Comparison of ENCODE assay signal across 5 fruit fly cellular contexts in the genomic region with DNA sequence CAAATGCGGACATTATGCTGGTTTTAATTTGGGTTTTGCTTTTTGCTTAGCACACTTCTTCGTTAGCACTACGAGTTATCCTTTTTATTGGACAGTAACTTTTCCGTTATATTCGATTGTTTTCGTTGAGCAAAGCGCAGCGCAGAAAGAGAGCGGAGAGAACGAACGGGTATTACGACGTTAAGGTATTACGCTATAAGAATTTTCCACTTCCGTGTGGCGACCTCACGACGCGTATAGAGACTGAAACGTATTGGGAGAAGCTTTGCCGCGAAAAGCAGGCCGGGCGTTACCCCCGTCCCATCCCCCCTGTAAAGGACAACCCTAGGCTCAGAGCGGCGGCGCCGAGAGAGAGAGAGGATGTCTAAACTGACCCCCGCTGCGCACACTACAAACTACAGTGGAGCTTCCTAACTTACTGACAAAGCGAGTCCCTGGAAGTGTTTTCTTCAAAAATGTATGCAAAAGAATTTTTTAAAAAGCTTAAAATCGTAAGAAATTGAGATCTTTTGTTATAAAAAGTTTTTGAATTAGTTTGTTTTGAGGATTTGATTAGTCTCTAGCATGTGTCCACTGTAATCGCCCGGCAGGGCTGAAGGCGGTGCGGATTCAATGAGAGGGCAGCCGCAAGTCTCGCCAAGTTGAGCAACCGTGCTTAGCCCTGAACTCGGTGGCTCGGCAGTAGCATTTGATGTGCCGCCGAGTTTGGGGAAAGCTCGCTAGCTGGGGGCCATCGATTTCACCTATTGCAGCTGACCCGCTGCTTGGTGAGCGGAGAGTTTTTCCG.
TF ChIP-seq lines count a peak whose summit lies in the region.

No protein-coding gene starts in this region.

TF ChIP-seq in whole organism, adult, 20 proteins besides CTCF, POLR2A, EP300 and RAD21 (continued from another document):
- TF ChIP-seq toe (GFP tag; optimal IDR thresholded peaks at IDR 0.05; lab: Kevin White, UChicago) (peak; percentile 93), Clk (GFP tag; optimal IDR thresholded peaks at IDR 0.05; lab: Kevin White, UChicago) (peak; percentile 95), CG7045 (GFP tag; optimal IDR thresholded peaks at IDR 0.05; lab: Kevin White, UChicago) (peak; percentile 97), CG11617 (GFP tag; optimal IDR thresholded peaks at IDR 0.05; lab: Kevin White, UChicago) (peak; percentile 88), Hr96 (GFP tag; optimal IDR thresholded peaks at IDR 0.05; lab: Kevin White, UChicago) (peak; percentile 93)
TF ChIP-seq in whole organism, adult: peak in this region for 18.

TF ChIP-seq in whole organism, embryonic, 481 proteins besides CTCF, POLR2A, EP300 and RAD21 (continued from another document and continues in another):
- TF ChIP-seq zfh1 (GFP tag; IDR thresholded peaks at IDR 0.05; lab: Robert Waterston, UW), result peak; percentile 95
- TF ChIP-seq CG9215 (GFP tag; IDR thresholded peaks at IDR 0.05; lab: Robert Waterston, UW), result peak; percentile 95
- peak; percentile 94 for TF ChIP-seq repo (GFP tag; optimal IDR thresholded peaks at IDR 0.05; lab: Kevin White, UChicago)
- peak; percentile 83 for TF ChIP-seq CG5180 (GFP tag; optimal IDR thresholded peaks at IDR 0.05; lab: Kevin White, UChicago)
- peak; percentile 96 for TF ChIP-seq CG11695 (GFP tag; IDR thresholded peaks at IDR 0.05; lab: Robert Waterston, UW)
- peak; percentile 97 for TF ChIP-seq CG7786 (GFP tag; optimal IDR thresholded peaks at IDR 0.05; lab: Kevin White, UChicago)
- TF ChIP-seq Kr (GFP tag; optimal IDR thresholded peaks at IDR 0.05; lab: Kevin White, UChicago), result no peak
- peak; percentile 62 for TF ChIP-seq CG10565 (GFP tag; optimal IDR thresholded peaks at IDR 0.05; lab: Kevin White, UChicago)
- peak in 1 of 3 experiments; percentile 80 for TF ChIP-seq lola (GFP tag; optimal IDR thresholded peaks at IDR 0.05; lab: Kevin White, UChicago)
- TF ChIP-seq Pdp1 (GFP tag; optimal IDR thresholded peaks at IDR 0.05; lab: Kevin White, UChicago), result peak; percentile 94 to 96
- peak; percentile 88 for TF ChIP-seq Nf-YA (GFP tag; IDR thresholded peaks at IDR 0.05; lab: Robert Waterston, UW)
- peak; percentile 87 for TF ChIP-seq CG1024 (GFP tag; IDR thresholded peaks at IDR 0.05; lab: Robert Waterston, UW)
- peak; percentile 95 for TF ChIP-seq E2f1 (GFP tag; IDR thresholded peaks at IDR 0.05; lab: Robert Waterston, UW)
- no peak for TF ChIP-seq cg (GFP tag; optimal IDR thresholded peaks at IDR 0.05; lab: Kevin White, UChicago)
- peak; percentile 24 for TF ChIP-seq CG17186 (GFP tag; optimal IDR thresholded peaks at IDR 0.05; lab: Kevin White, UChicago)
- peak; percentile 88 for TF ChIP-seq CG15601 (tag; optimal IDR thresholded peaks at IDR 0.05; lab: Kevin White, UChicago)
- TF ChIP-seq Mrtf (GFP tag; IDR thresholded peaks at IDR 0.05; lab: Robert Waterston, UW), result peak; percentile 94
- TF ChIP-seq CG10147 (GFP tag; optimal IDR thresholded peaks at IDR 0.05; lab: Kevin White, UChicago), result peak; percentile 96
- TF ChIP-seq jigr1 (GFP tag; IDR thresholded peaks at IDR 0.05; lab: Robert Waterston, UW), result peak; percentile 91
- peak; percentile 81 for TF ChIP-seq sqz (GFP tag; optimal IDR thresholded peaks at IDR 0.05; lab: Kevin White, UChicago)
- TF ChIP-seq luna (GFP tag; optimal IDR thresholded peaks at IDR 0.05; lab: Kevin White, UChicago), result peak; percentile 93
- TF ChIP-seq Antp (GFP tag; optimal IDR thresholded peaks at IDR 0.05; lab: Kevin White, UChicago), result peak; percentile 97
- TF ChIP-seq sr (GFP tag; IDR thresholded peaks at IDR 0.05; lab: Robert Waterston, UW), result peak; percentile 62
- TF ChIP-seq HmgZ (tag; optimal IDR thresholded peaks at IDR 0.05; lab: Kevin White, UChicago), result peak; percentile 96
- peak; percentile 91 for TF ChIP-seq Rx (GFP tag; IDR thresholded peaks at IDR 0.05; lab: Robert Waterston, UW)
- TF ChIP-seq CG15011 (GFP tag; optimal IDR thresholded peaks at IDR 0.05; lab: Kevin White, UChicago), result peak; percentile 93
- TF ChIP-seq Sox102F (GFP tag; optimal IDR thresholded peaks at IDR 0.05; lab: Kevin White, UChicago), result peak; percentile 94
- TF ChIP-seq Atf6 (GFP tag; IDR thresholded peaks at IDR 0.05; lab: Robert Waterston, UW), result peak; percentile 96
- peak; percentile 93 for TF ChIP-seq ATbp (GFP tag; optimal IDR thresholded peaks at IDR 0.05; lab: Kevin White, UChicago)

TF ChIP-seq in whole organism, prepupa, 60 proteins besides CTCF, POLR2A, EP300 and RAD21 (continued from another document and continues in another):
- TF ChIP-seq CG7368 (GFP tag; optimal IDR thresholded peaks at IDR 0.05; lab: Kevin White, UChicago), result peak; percentile 87
- peak; percentile 60 for TF ChIP-seq dac (GFP tag; optimal IDR thresholded peaks at IDR 0.05; lab: Kevin White, UChicago)
- peak; percentile 89 for TF ChIP-seq eg (GFP tag; IDR thresholded peaks at IDR 0.05; lab: Robert Waterston, UW)
- TF ChIP-seq CG6808 (GFP tag; optimal IDR thresholded peaks at IDR 0.05; lab: Kevin White, UChicago), result peak; percentile 82
- TF ChIP-seq CG8632 (GFP tag; optimal IDR thresholded peaks at IDR 0.05; lab: Kevin White, UChicago), result peak; percentile 81
- TF ChIP-seq CG6276 (GFP tag; optimal IDR thresholded peaks at IDR 0.05; lab: Kevin White, UChicago), result peak; percentile 74
- TF ChIP-seq Smox (GFP tag; optimal IDR thresholded peaks at IDR 0.05; lab: Kevin White, UChicago), result peak; percentile 84
- peak; percentile 82 for TF ChIP-seq Ets21C (GFP tag; optimal IDR thresholded peaks at IDR 0.05; lab: Kevin White, UChicago)
- TF ChIP-seq Sox15 (GFP tag; optimal IDR thresholded peaks at IDR 0.05; lab: Kevin White, UChicago), result peak; percentile 82
- TF ChIP-seq fkh (GFP tag; optimal IDR thresholded peaks at IDR 0.05; lab: Kevin White, UChicago), result peak; percentile 58
- TF ChIP-seq fd85E (GFP tag; optimal IDR thresholded peaks at IDR 0.05; lab: Kevin White, UChicago), result peak; percentile 56
- peak; percentile 88 for TF ChIP-seq CG3032 (tag; optimal IDR thresholded peaks at IDR 0.05; lab: Kevin White, UChicago)
- peak; percentile 47 for TF ChIP-seq Blimp-1 (GFP tag; optimal IDR thresholded peaks at IDR 0.05; lab: Kevin White, UChicago)
- TF ChIP-seq fd59A (GFP tag; optimal IDR thresholded peaks at IDR 0.05; lab: Kevin White, UChicago), result peak; percentile 81
- peak; percentile 90 for TF ChIP-seq OdsH (GFP tag; optimal IDR thresholded peaks at IDR 0.05; lab: Kevin White, UChicago)
- peak; percentile 88 for TF ChIP-seq acj6 (GFP tag; optimal IDR thresholded peaks at IDR 0.05; lab: Kevin White, UChicago)
- peak; percentile 80 to 82 for TF ChIP-seq salr (GFP tag; optimal IDR thresholded peaks at IDR 0.05; lab: Kevin White, UChicago)
- TF ChIP-seq topi (GFP tag; optimal IDR thresholded peaks at IDR 0.05; lab: Kevin White, UChicago), result peak; percentile 88
- peak; percentile 91 for TF ChIP-seq CG3919 (GFP tag; optimal IDR thresholded peaks at IDR 0.05; lab: Kevin White, UChicago)
- peak; percentile 80 for TF ChIP-seq CG34406 (GFP tag; optimal IDR thresholded peaks at IDR 0.05; lab: Kevin White, UChicago)
- TF ChIP-seq Sox102F (GFP tag; optimal IDR thresholded peaks at IDR 0.05; lab: Kevin White, UChicago), result peak; percentile 89
- TF ChIP-seq CG6163 (GFP tag; IDR thresholded peaks at IDR 0.05; lab: Robert Waterston, UW), result peak; percentile 95
- peak; percentile 87 for TF ChIP-seq Met (GFP tag; optimal IDR thresholded peaks at IDR 0.05; lab: Kevin White, UChicago)
- TF ChIP-seq Hr39 (GFP tag; optimal IDR thresholded peaks at IDR 0.05; lab: Kevin White, UChicago), result peak; percentile 91
- TF ChIP-seq esn (GFP tag; optimal IDR thresholded peaks at IDR 0.05; lab: Kevin White, UChicago), result peak; percentile 91
- TF ChIP-seq Eip93F (GFP tag; optimal IDR thresholded peaks at IDR 0.05; lab: Kevin White, UChicago), result peak; percentile 72
- TF ChIP-seq CG10631 (GFP tag; optimal IDR thresholded peaks at IDR 0.05; lab: Kevin White, UChicago), result peak; percentile 90
- TF ChIP-seq CG4318 (GFP tag; optimal IDR thresholded peaks at IDR 0.05; lab: Kevin White, UChicago), result no peak
- peak; percentile 86 for TF ChIP-seq CG8319 (GFP tag; optimal IDR thresholded peaks at IDR 0.05; lab: Kevin White, UChicago)
- peak; percentile 89 for TF ChIP-seq CG10669 (GFP tag; optimal IDR thresholded peaks at IDR 0.05; lab: Kevin White, UChicago)

TF ChIP-seq in whole organism, pupa, 21 proteins besides CTCF, POLR2A, EP300 and RAD21 (continued from another document):
- TF ChIP-seq CG32121 (GFP tag; IDR thresholded peaks at IDR 0.05; lab: Robert Waterston, UW) (peak; percentile 89), CG34367 (tag; optimal IDR thresholded peaks at IDR 0.05; lab: Kevin White, UChicago) (peak; percentile 88), CG12605 (GFP tag; IDR thresholded peaks at IDR 0.05; lab: Robert Waterston, UW) (peak; percentile 91)

TF ChIP-seq in whole organism, wandering third instar larva, 38 proteins besides CTCF, POLR2A, EP300 and RAD21 (continued from another document):
- TF ChIP-seq dmrt93B (GFP tag; optimal IDR thresholded peaks at IDR 0.05; lab: Kevin White, UChicago) (peak; percentile 72), Myc (optimal IDR thresholded peaks at IDR 0.05; lab: Kevin White, UChicago) (no peak), sv (GFP tag; optimal IDR thresholded peaks at IDR 0.05; lab: Kevin White, UChicago) (peak; percentile 92), OdsH (GFP tag; optimal IDR thresholded peaks at IDR 0.05; lab: Kevin White, UChicago) (peak; percentile 91), Mio (GFP tag; optimal IDR thresholded peaks at IDR 0.05; lab: Kevin White, UChicago) (peak; percentile 58), psq (GFP tag; optimal IDR thresholded peaks at IDR 0.05; lab: Kevin White, UChicago) (peak; percentile 83), foxo (GFP tag; optimal IDR thresholded peaks at IDR 0.05; lab: Kevin White, UChicago) (peak; percentile 59 to 95), ey (GFP tag; optimal IDR thresholded peaks at IDR 0.05; lab: Kevin White, UChicago) (peak; percentile 93), brk (GFP tag; optimal IDR thresholded peaks at IDR 0.05; lab: Kevin White, UChicago) (peak; percentile 77), fru (GFP tag; optimal IDR thresholded peaks at IDR 0.05; lab: Kevin White, UChicago) (peak; percentile 92), br (GFP tag; optimal IDR thresholded peaks at IDR 0.05; lab: Kevin White, UChicago) (peak; percentile 93), GATAd (GFP tag; optimal IDR thresholded peaks at IDR 0.05; lab: Kevin White, UChicago) (peak; percentile 5), Jra (GFP tag; optimal IDR thresholded peaks at IDR 0.05; lab: Kevin White, UChicago) (peak; percentile 75), rgr (GFP tag; optimal IDR thresholded peaks at IDR 0.05; lab: Kevin White, UChicago) (peak; percentile 92)
